Worm (Caenorhabditis elegans) whole organism, L2 larva: ENCODE results near the gene cls-2.

ENCODE experiments used
- R02D3.7 ChIP-seq: fragments of 150-350 bp; optimal IDR thresholded peaks from 2 replicates; lab custom pipeline; 2014; ENCODE audit warnings: missing biosample characterization, missing genetic modification characterization
- alr-1 ChIP-seq: fragments of 150-350 bp; optimal IDR thresholded peaks from 2 replicates; lab custom pipeline; 2014; ENCODE audit warnings: missing biosample characterization, missing genetic modification characterization
- egl-27 ChIP-seq: sonication (generic microtip); optimal IDR thresholded peaks from 3 replicates; lab custom pipeline; 2017; ENCODE audit warnings: missing biosample characterization, missing genetic modification reagents, missing genetic modification characterization
- fos-1 ChIP-seq: fragments of 150-350 bp; optimal IDR thresholded peaks from 2 replicates; lab custom pipeline; 2014; ENCODE audit warnings: missing biosample characterization, missing genetic modification characterization
- lsy-2 ChIP-seq, 2 experiments: fragments of 150-350 bp in 1 of 2; sonication (generic microtip) in 1 of 2; optimal IDR thresholded peaks; 2 replicates each; lab custom pipeline; 2014 to 2017; ENCODE audit warnings: missing biosample characterization in 2 of 2, missing genetic modification characterization in 2 of 2
- nhr-11 ChIP-seq: fragments of 150-350 bp; optimal IDR thresholded peaks from 2 replicates; lab custom pipeline; 2014; ENCODE audit warnings: missing biosample characterization, missing genetic modification characterization
- nhr-77 ChIP-seq: fragments of 150-350 bp; optimal IDR thresholded peaks from 2 replicates; lab custom pipeline; 2014; ENCODE audit warnings: missing biosample characterization, missing genetic modification characterization
- snpc-4 ChIP-seq: fragments of 150-350 bp; optimal IDR thresholded peaks from 2 replicates; lab custom pipeline; 2014; ENCODE audit warnings: missing biosample characterization, missing genetic modification characterization

DNA sequence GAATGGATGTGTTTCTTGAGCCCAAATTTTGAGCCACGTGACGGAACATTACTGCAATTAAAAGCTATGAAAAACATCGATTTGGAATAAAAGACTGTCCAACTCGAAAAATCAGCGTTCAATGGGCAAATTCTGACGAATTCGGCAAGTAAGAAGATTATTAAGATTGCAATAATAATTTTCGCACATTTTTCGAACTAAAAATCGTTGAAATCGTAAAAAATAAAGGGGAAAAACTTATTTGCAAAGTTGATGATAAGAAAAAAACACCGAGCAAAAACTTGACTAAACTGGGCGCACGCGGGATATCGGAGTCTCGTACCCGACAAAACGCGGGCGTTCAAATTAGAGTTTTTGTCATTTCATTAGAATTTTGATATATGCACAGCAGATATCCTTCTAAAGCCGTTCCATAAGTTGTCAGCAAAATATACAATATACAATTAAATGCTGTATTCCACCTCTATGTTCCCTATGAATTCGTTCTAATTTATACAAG, 34.5 kb downstream of the cls-2 start, which contains the start of the genes mccc-2 and mrpl-44:
- TF ChIP-seq nhr-77 (tag; lab: Kevin White, UChicago) (no peak), egl-27 (tag; lab: Kevin White, UChicago) (no peak), R02D3.7 (tag; lab: Kevin White, UChicago) (no peak), snpc-4 (tag; lab: Kevin White, UChicago) (no peak), fos-1 (tag; lab: Kevin White, UChicago) (peak; percentile 7), alr-1 (tag; lab: Kevin White, UChicago) (no peak), nhr-11 (no peak), lsy-2 (tag; optimal IDR thresholded peaks at IDR 0.05; lab: Kevin White, UChicago) (peak in 1 of 2 experiments; percentile 40)
